Worm (Caenorhabditis elegans) whole organism, midembryonic: ENCODE data around the gene C15C8.4.

Experiments
- T22C8.4 ChIP-seq: fragments of 200-800 bp; sonication (Bioruptor generic); IDR thresholded peaks from 2 replicates; pipeline ENCODE4 v1.3.6; 2022; ENCODE audit warnings: missing genetic modification characterization, missing compliant biosample characterization
- cog-1 ChIP-seq: sonication (generic microtip); optimal IDR thresholded peaks from 2 replicates; lab custom pipeline; 2016; ENCODE audit warnings: missing genetic modification characterization, missing compliant biosample characterization
- flt-1 ChIP-seq: fragments of 200-800 bp; sonication (Bioruptor generic); IDR thresholded peaks from 2 replicates; pipeline ENCODE4 v1.3.6; 2022; ENCODE audit warnings: missing genetic modification characterization, missing compliant biosample characterization
- med-1 ChIP-seq: sonication (generic microtip); optimal IDR thresholded peaks from 2 replicates; lab custom pipeline; 2017; ENCODE audit warnings: missing genetic modification characterization, mild to moderate bottlenecking, missing compliant biosample characterization, antibody characterized with exemption, missing genetic modification reagents; ENCODE audit not compliant: insufficient read depth
- tab-1 ChIP-seq: fragments of 200-800 bp; sonication (Bioruptor generic); IDR thresholded peaks from 2 replicates; pipeline ENCODE4 v1.3.6; 2022; ENCODE audit warnings: missing genetic modification characterization, missing compliant biosample characterization
- ztf-23 ChIP-seq: fragments of 200-800 bp; sonication (Bioruptor generic); IDR thresholded peaks from 2 replicates; pipeline ENCODE4 v1.3.6; 2022; ENCODE audit warnings: missing genetic modification reagents, missing genetic modification characterization, missing compliant biosample characterization

DNA sequence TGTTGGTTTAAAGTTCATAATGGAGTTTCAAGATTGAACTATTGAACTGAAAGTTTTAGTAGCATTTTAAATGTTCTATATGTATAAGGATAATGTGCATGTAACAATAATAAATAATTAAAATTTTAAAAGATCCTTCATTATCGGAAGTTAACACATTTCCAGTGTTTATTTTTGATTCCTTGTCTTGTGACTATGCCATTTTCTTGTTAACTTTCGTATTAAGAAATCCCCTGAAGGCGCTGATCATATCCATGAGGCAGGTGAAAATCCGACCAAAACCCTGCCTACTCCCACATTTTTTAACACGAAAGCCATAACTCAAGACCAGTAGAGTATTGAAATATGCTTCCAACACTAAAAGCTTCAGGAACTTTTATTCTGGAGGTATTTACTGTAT lies 27.6 kb downstream of the C15C8.4 start, which contains the start of gene R11D1.7:
- TF ChIP-seq tab-1 (no peak), flt-1 (GFP tag; lab: Robert Waterston, UW) (no peak), cog-1 (tag; lab: Kevin White, UChicago) (no peak), T22C8.4 (GFP tag; lab: Robert Waterston, UW) (no peak), ztf-23 (GFP tag; lab: Robert Waterston, UW) (no peak), med-1 (GFP tag; lab: Kevin White, UChicago) (no peak)
